Worm (Caenorhabditis elegans): ENCODE data around the gene srw-136.

DNA sequence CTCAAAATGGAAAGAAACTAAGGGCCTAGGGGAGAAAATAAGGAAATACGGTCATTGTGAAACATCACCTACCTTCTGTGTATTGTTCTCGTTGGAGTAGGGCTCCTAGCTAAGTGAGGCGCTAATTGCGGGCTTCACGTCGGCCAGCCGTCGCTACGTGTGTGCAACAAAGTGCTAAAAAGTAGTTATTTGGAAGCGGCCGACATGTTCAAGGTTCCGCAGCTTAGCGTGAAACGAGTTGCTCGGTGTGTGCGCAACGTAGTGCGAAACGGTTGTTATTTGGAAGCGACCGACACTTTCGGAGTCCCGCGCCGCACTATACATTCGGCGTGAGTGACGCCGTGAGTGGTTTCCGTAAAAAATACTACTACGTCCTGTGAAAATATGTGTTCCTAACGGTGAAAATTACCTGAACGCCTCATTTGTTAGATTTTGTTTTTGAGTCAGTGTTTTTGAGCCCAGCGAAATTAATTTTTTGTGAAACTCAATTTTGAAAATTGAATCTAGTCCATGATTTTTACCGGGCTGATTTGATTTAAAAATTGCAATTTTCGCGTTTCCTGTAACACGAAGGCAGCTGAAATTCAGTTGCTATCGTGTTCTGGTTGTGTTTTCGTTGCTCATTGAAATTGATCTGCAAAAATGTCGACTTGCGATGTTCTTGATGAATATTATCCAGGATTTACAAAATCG is 38.9 kb downstream of the srw-136 start, which contains the start of gene srw-129:
- TF ChIP-seq ama-1 (optimal IDR thresholded peaks at IDR 0.05) = no peak
- no peak for TF ChIP-seq ets-4 (tag; optimal IDR thresholded peaks at IDR 0.05)
- TF ChIP-seq eyg-1 (tag; optimal IDR thresholded peaks at IDR 0.05) = no peak
- TF ChIP-seq F13H6.1 (tag; optimal IDR thresholded peaks at IDR 0.05) = no peak
- TF ChIP-seq unc-86 (tag; optimal IDR thresholded peaks at IDR 0.05) = no peak
- no peak for TF ChIP-seq elt-2 (tag; optimal IDR thresholded peaks at IDR 0.05)
- TF ChIP-seq syd-9 (tag; optimal IDR thresholded peaks at IDR 0.05) = no peak
- no peak for TF ChIP-seq pha-4 (tag; optimal IDR thresholded peaks at IDR 0.05)
- TF ChIP-seq pha-2 (tag; optimal IDR thresholded peaks at IDR 0.05) = no peak
- no peak for TF ChIP-seq ceh-18 (tag; optimal IDR thresholded peaks at IDR 0.05)
- TF ChIP-seq unc-42 (tag; optimal IDR thresholded peaks at IDR 0.05) = no peak
- no peak for TF ChIP-seq fkh-6 (tag; optimal IDR thresholded peaks at IDR 0.05)
- no peak for TF ChIP-seq ceh-24 (tag; optimal IDR thresholded peaks at IDR 0.05)

Data from whole organism, late embryonic.